Fruit fly (Drosophila melanogaster): ENCODE results near the gene Srrm1.
A peak's percentile ranks its signal among the peaks of the same experiment; 100 is the strongest.

Gene Srrm1

dm6 chr3L:13036706-13037457 is at the start of gene Srrm1:
Gene Srrm1 (plus strand): TSS chr3L:13036821.
- no peak for TF ChIP-seq CG17612 (GFP tag; IDR thresholded peaks at IDR 0.05)
- peak; percentile 90 for TF ChIP-seq sens (GFP tag)
- no peak; the same call in 1 of the 2 replicates for TF ChIP-seq lmd (GFP tag; IDR thresholded peaks at IDR 0.05)
- no peak for TF ChIP-seq CG1233 (GFP tag; optimal IDR thresholded peaks at IDR 0.05)
- no peak for TF ChIP-seq CG1647 (GFP tag; optimal IDR thresholded peaks at IDR 0.05)
- TF ChIP-seq BtbVII (GFP tag; optimal IDR thresholded peaks at IDR 0.05), result no peak
- no peak for TF ChIP-seq fd64A (GFP tag; optimal IDR thresholded peaks at IDR 0.05)
- no peak for TF ChIP-seq CG11398 (GFP tag; optimal IDR thresholded peaks at IDR 0.05)
- no peak for TF ChIP-seq esg (GFP tag; conservative IDR thresholded peaks at IDR 0.05)
- TF ChIP-seq Abd-B (GFP tag; optimal IDR thresholded peaks at IDR 0.05), result peak; percentile 23
- 0 out of 2 replicates have a peak, but pooled peaks have one; percentile 49 for TF ChIP-seq CG17328 (GFP tag; IDR thresholded peaks at IDR 0.05)
- TF ChIP-seq CG7928 (GFP tag; optimal IDR thresholded peaks at IDR 0.05), result peak; percentile 3
- TF ChIP-seq CG5953 (GFP tag; IDR thresholded peaks at IDR 0.05), result 0 out of 2 replicates have a peak, but pooled peaks have one; percentile 37
- TF ChIP-seq danr (GFP tag; IDR thresholded peaks at IDR 0.05), result no peak
- TF ChIP-seq Sry-β (GFP tag; optimal IDR thresholded peaks at IDR 0.05), result peak; percentile 58
- TF ChIP-seq CG17361 (GFP tag; IDR thresholded peaks at IDR 0.05), result peak; percentile 48; the same call in 1 of the 3 replicates
- no peak for TF ChIP-seq slou (GFP tag; optimal IDR thresholded peaks at IDR 0.05)
- no peak for TF ChIP-seq CG8281 (tag; optimal IDR thresholded peaks at IDR 0.05)
- no peak for TF ChIP-seq grn (GFP tag; optimal IDR thresholded peaks at IDR 0.05)
- TF ChIP-seq CG3726 (GFP tag; IDR thresholded peaks at IDR 0.05), result no peak
- TF ChIP-seq CG12769 (tag; optimal IDR thresholded peaks at IDR 0.05), result peak; percentile 27
- TF ChIP-seq Six4 (GFP tag; optimal IDR thresholded peaks at IDR 0.05), result no peak
- peak; percentile 82 for TF ChIP-seq CHES-1-like (GFP tag; optimal IDR thresholded peaks at IDR 0.05)
- TF ChIP-seq CG10366 (GFP tag; IDR thresholded peaks at IDR 0.05), result no peak
- TF ChIP-seq Dip3 (GFP tag; optimal IDR thresholded peaks at IDR 0.05), result peak; percentile 38
- TF ChIP-seq CG34422 (GFP tag; IDR thresholded peaks at IDR 0.05), result peak; percentile 54; the same call in 2 of the 3 replicates
- no peak for TF ChIP-seq Hand (GFP tag; optimal IDR thresholded peaks at IDR 0.05)
- peak; percentile 39 for TF ChIP-seq ftz-f1 (GFP tag; optimal IDR thresholded peaks at IDR 0.05)
- peak; percentile 6 for TF ChIP-seq CG16863 (GFP tag; optimal IDR thresholded peaks at IDR 0.05)
- TF ChIP-seq org-1 (GFP tag; optimal IDR thresholded peaks at IDR 0.05), result no peak
- no peak for TF ChIP-seq disco-r (GFP tag; optimal IDR thresholded peaks at IDR 0.05)
- no peak for TF ChIP-seq peb (GFP tag; IDR thresholded peaks at IDR 0.05)
- TF ChIP-seq Gsc (GFP tag; IDR thresholded peaks at IDR 0.05), result no peak
- TF ChIP-seq CG31224 (GFP tag; IDR thresholded peaks at IDR 0.05), result no peak
- TF ChIP-seq CG12071 (GFP tag; optimal IDR thresholded peaks at IDR 0.05), result no peak
- TF ChIP-seq z (GFP tag; IDR thresholded peaks at IDR 0.05), result no peak
- TF ChIP-seq chm (GFP tag; IDR thresholded peaks at IDR 0.05), result no peak
- TF ChIP-seq sima (GFP tag; optimal IDR thresholded peaks at IDR 0.05), result no peak
- no peak for TF ChIP-seq trh (GFP tag; optimal IDR thresholded peaks at IDR 0.05)
- TF ChIP-seq bowl (GFP tag; IDR thresholded peaks at IDR 0.05), result no peak
- no peak for TF ChIP-seq Sox100B (GFP tag; optimal IDR thresholded peaks at IDR 0.05)
- peak; percentile 53 for TF ChIP-seq oc (tag; optimal IDR thresholded peaks at IDR 0.05)
- TF ChIP-seq dm (GFP tag; optimal IDR thresholded peaks at IDR 0.05), result peak; percentile 68
- TF ChIP-seq Ets65A (GFP tag), result peak; percentile 97
- no peak for TF ChIP-seq Taf1 (GFP tag; IDR thresholded peaks at IDR 0.05)
- TF ChIP-seq CG18599 (GFP tag; optimal IDR thresholded peaks at IDR 0.05), result peak; percentile 3
- TF ChIP-seq tgo (GFP tag; IDR thresholded peaks at IDR 0.05), result no peak
- peak; percentile 95 for TF ChIP-seq CG42726 (GFP tag; IDR thresholded peaks at IDR 0.05; ENCODE audit: partially characterized antibody)
- TF ChIP-seq Drgx (GFP tag; IDR thresholded peaks at IDR 0.05), result no peak
- TF ChIP-seq nau (GFP tag; optimal IDR thresholded peaks at IDR 0.05), result no peak
- TF ChIP-seq Mes4 (GFP tag; optimal IDR thresholded peaks at IDR 0.05), result no peak
